Fruit fly (Drosophila melanogaster) ovary, adult (tissue): Measurements from ENCODE around the gene CG46304.

ENCODE experiments used
- CG17801 ChIP-seq: fragments of 200-800 bp; optimal IDR thresholded peaks from 2 replicates; lab custom pipeline; 2019; ENCODE audit warnings: missing biosample characterization, mild to moderate bottlenecking, missing genetic modification characterization, moderate library complexity; ENCODE audit not compliant: partially characterized antibody

Gene CG46304

DNA sequence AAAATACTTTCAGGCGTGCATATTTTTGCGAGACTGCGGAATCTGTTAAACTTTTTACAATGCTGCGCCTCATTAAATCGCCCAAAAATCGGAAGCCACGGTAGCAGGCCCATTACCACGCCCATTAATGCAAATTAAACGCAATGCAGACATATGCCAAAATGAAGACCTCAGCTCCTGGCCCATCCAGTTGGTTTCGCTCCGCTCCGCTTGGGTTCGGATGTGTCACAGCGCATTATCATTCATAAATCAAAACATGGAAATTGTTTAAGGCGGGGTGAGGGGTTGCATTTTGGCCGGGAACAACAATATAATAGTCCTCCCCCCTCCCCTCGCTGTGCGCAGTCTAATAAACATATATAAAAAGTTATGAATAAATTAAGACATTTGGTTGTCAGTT is 18.2 kb upstream of the CG46304 start:
- no peak for TF ChIP-seq CG17801 (GFP tag; lab: Kevin White, UChicago)

DNA sequence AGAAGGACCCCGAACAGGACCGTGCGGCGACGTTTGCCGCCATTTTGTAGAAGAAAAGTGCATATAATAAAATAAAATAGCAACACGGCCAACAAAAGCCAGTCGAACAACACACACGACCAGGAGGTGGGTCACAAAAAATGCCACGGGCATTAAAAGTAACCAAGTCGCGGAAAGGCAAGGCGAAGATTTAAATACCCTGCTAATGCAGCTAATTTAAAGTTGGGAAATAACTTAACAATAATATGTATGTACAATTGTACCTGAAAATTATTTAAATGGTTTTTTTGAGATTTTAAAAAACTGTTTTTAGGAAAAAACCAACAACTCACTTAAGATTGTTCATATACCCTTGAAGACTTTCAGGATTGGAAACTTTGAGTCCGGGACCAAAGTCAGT is 16.5 kb upstream of the CG46304 start:
- TF ChIP-seq CG17801 (GFP tag; lab: Kevin White, UChicago): no peak

DNA sequence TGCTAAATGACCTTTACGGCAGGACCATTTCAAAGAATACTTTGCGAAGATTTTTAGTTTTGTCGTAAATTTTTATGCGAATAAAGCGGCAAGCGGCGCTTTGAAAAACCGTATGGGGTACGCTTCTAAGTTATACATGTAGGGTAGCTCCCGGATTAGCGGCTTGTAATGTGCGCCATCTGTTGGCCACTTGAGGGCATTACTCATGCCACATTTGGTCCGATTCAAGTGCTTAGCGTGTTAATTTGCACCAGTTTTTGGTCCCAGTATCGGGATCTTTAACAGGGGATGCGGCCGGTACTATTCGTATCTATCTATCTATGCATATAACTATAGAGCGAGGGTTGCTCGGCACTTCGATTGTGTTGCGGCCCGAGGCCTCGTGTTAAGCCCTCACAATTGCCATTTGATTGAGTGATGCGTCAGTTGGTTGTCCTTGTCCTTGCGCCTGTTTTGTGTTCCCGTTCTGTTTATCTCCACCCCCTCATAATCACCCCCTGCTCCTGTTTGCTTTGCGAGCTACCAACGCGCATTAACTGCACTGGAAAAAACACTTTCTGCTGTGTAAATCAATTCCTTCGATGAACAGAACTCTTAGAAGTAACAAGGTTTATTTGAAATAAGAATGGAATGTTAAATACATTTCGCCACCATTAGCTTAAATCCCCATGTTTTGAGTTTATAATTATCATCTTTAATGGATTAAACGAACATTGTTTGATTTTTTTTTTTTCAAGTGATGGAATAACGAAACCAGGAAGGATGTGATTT is 15.6 kb upstream of the CG46304 start:
- no peak for TF ChIP-seq CG17801 (GFP tag; lab: Kevin White, UChicago)

DNA sequence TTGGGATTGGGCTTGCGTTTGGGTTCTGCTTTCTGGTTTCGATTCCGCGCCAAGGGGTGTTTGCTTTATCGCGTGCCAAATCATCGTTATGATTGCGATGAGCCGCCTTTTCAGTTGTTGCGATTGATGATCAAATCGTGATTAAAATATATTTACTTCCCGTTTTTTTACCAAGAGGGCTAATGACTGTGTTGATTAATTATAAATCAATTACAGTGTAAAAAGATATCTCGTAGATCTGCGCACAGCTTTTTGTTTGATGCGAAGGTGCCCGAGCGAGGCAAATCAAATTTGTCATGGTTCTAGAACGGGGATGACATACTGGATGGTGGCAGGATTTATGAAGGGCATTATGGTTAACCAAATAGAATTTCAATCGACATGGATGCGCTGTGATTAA is 12.2 kb upstream of the CG46304 start:
- TF ChIP-seq CG17801 (GFP tag; lab: Kevin White, UChicago): no peak

DNA sequence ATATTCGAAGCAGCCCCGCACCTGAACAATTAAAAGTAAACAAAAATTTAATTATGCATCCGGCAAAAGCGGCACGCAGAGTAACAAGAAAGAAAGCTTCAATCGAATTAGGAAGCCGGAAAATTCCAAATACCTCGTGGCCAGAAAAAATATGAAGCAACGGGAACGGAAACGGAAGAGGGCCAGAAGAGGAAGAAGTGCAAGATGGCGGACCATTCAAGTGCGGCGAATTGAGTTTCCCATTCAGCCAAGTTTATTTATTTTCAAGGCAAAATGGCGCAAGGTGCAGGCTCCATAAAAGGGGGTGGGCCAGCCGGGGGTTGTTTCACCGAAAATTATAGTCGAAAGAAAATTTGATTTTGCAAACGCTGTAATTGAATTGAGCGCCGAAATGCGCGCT is 11.5 kb upstream of the CG46304 start:
- no peak for TF ChIP-seq CG17801 (GFP tag; lab: Kevin White, UChicago)

DNA sequence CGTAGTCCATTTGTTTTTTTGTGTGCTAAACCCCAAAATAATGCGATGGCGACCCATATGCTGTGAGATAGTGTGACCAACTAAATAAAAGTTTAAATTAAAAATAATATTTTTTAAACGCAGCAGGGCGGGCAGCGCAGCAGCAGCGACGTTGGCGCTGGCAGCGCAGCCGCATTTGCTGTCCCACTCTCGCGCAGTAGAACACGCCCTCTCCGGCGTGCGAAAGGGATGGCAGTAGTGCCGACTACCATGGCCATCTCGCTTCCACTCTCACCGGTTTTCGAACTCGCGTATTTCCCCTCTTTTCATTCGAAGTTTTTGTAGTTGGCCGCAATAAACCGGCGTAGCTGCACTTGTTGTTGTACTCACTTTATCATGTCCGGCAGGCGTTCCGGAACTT is 10.0 kb upstream of the CG46304 start:
- TF ChIP-seq CG17801 (GFP tag; lab: Kevin White, UChicago): peak; percentile 12

DNA sequence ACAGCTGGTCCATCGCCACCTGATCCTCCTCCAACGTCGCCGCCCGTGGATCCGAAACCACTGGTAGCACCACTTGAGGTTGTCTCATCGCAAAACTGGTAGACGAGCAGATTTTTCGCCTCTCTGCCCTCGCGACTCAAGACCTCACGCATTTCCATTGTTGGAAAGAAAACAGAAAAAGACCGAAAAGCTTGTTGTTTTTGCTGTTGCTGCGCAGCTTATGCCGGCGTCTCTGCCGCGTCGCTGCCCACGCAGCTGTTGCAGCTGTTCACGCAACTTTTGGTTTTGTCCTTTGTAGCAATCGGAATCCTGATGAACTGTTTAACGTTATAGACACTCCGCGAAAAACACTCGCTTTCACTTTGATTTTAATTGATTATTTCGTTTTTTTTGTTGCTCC is 2.8 kb upstream of the CG46304 start:
- no peak for TF ChIP-seq CG17801 (GFP tag; lab: Kevin White, UChicago)

DNA sequence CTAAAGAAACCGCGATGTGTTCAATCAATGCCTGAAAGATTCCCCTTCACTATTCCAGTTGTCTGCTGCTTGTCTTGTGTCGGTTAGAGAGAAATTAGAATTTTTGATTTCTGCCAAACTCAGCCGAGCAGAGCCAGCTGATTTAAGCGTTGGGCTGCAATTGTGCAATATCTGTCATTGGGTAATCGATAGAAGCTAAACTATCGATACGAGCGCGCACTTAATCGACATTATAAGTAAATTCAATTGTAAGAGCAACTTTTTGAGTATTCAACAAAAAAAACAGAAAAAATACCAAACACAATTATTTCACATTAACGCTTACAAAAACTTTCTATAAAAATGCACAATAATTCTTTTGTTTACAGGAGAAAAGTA is 2.3 kb upstream of the CG46304 start, which contains the start of gene ssp3:
TSS of gene ssp3 (minus strand) at position 164 of the 378 bp plus-strand sequence.
- no peak for TF ChIP-seq CG17801 (GFP tag; lab: Kevin White, UChicago)

DNA sequence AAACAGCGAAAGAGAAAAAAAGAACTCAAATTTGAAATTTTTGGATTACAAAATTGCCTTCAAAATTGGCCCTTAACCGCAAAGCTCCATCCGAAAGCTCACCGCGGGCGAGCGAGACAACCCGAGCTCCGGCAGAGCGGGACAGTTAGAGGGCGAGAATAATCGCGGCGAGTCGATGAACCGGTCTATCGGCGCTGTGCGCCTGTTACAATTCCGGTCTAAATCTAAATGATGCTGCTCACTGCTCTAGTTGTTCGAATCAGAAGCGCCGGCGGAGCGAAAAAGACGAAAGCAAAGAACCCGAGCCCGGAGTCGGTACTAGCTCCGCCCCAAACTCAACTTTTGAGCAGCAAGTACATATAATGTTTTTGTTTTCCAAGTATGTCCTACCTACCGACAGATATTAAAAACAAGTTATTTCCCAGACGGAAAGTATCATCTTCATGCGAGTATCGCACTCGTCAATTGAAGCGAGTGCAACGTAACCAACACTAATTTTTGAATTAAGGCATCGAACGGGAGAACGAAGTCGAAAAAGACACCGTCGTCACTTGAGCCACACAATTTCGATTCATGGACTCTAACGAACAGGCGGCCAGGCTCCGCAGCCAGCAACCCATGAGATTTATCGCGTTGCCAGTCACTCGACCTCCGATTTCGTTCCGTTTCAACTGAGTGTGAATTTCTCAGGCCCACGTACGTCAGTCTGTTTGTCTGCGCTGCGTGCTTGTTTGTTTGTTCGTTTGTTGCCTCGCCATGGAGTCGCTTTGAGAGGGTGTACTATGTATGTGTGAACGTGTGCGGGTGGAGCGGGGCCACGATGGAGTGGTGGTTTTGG is 1.7 kb upstream of the CG46304 start:
- TF ChIP-seq CG17801 (GFP tag; lab: Kevin White, UChicago): no peak

DNA sequence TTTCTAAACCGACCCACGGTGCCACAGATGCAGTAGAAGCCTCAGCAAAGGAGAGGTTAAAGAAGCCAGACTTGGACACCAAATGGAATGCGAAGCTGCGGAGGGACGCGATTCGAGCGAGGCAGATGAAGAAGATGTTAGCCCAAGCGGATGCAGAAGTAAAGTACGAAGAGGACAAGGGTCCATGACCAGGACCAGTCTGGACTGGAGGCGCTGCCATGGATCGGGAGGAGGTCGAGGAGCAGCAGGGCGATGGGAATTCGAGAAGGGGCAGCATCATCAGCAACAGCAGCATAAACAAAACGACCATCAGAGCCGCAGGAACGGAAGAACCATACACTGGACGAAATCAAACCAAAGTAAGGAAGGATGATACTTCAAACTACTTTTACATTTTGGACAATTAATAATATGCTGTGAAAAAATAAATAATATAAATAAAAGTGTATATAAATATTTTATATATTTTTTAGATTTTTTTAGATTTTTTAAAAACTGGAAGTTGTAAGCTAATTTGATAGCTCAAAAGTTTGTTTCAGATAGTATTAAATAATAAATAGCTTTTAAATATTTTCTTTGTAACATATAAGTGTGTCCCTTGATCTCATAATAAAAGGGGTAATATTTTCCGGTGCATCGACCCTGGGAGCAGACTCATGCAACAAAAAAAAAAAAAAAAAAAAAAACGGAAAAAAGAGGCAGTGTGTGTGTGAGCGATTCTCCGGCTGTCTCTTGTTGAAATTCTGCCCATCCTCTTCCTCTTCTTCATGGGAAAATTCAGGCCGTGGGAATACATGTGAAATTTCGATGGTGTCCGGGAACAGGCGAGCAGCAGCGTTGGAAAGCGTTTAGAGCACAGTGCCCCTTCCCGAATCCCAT is 770 bp downstream of the CG46304 start:
- TF ChIP-seq CG17801 (GFP tag; lab: Kevin White, UChicago): no peak

DNA sequence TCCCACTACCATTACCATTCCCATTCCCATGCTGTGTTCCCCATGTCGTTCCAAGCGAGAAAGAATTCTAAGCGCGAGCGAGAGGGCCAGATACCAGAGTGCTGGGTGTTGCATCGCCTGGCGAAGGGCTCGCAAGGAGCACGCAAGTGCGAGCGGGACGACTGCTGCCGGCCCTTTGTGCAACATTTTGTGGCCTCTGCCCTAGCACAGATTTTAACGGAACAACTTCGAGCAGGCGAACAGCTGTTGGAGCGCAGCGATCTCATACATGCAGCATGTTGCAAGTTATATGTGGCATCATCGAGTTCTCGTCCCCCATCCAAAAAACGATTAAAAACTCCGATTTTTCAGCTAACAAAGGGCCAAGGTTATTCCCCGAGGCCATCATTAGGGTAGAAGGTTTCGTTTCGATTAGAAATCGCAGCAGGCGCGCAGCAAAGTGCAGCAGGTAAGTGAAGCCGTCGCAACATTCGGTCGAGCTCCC is 1.5 kb downstream of the CG46304 start:
- no peak for TF ChIP-seq CG17801 (GFP tag; lab: Kevin White, UChicago)

DNA sequence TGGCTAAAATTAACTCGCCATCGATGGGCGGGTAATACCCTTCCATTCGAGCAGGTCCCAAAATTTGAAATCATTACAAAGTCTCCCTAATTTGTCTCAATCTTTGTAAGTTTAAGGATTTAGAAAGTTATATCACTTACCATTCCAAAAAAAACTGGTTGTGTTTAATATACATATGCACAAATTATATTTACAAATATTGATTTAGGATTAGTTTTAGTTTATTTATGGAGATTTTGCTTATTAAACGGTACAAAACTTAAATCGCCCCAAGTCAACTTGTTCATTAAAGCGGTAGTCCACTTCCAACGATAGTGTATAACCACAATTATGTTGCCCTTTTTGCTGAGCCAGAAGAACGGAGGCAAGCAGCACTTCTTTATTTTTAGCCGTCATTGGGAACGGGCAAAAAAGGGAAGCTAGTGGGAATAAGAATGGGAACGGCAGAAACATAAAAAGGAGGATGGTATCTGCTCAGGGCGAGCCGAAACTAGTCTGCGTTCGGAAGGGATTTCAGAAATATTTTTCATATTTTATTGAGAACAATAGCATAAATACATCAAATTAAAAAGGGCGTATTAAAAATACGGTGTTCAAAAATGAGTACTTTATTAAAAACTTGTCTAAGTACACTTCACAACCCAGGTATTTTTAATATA is 2.1 kb downstream of the CG46304 start:
- TF ChIP-seq CG17801 (GFP tag; lab: Kevin White, UChicago): no peak

DNA sequence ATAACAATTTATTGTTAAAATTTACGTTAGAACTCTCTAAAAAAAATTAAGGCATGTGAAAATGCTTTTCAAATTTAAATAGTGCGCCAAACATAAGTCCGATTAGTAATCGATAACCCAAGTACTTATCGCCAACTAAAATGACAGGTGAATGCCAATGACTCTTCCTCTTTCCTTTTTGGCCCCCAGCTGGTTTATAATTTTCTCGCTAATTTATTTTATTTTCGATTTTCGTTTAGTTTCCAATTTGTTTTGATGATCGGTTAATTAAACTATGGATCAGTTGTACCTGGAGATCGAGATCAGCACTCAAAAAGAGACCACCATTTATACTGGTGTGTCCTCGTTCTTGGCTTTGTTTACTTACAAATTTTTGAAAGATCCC is 2.6 kb downstream of the CG46304 start, which contains the start of gene CG10428:
TSS of gene CG10428 (plus strand) at position 161 of the 385 bp plus-strand sequence.
- TF ChIP-seq CG17801 (GFP tag; lab: Kevin White, UChicago): no peak

DNA sequence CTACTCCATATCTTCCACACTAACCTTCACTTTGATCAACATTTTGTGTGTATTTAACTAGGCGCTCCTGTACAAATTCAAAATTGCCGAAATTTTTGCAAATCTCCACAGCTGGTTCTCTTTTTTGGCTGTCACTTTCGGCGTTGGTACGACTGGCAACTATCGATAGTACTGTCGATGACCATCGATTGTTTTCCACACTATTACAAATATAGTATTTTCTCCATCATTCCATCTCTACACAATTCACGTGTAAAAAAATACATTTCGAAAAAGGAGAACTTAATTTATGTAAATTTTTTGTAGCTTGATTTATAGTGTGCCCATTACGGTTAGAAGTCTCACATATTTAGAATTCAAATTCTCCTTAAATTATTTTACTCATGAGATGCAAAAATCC is 5.6 kb downstream of the CG46304 start, which contains the start of gene Nedd8:
TSS of gene Nedd8 (minus strand) at position 164 of the 400 bp plus-strand sequence.
- TF ChIP-seq CG17801 (GFP tag; lab: Kevin White, UChicago): peak; percentile 31
